Fruit fly (Drosophila melanogaster) whole organism, embryonic: ENCODE measurements around the gene CG9672.

Experiments used
- B-H1 ChIP-seq: fragments of 200-800 bp; sonication (Bioruptor generic); IDR thresholded peaks from 3 replicates; pipeline ENCODE4 v1.3.6; 2022; ENCODE audit warnings: missing biosample characterization, missing genetic modification characterization
- CG10147 ChIP-seq: fragments of 200-800 bp; sonication (Bioruptor generic); optimal IDR thresholded peaks from 2 replicates; lab custom pipeline; 2019; ENCODE audit warnings: missing biosample characterization, mild to moderate bottlenecking, missing genetic modification characterization, moderate library complexity
- CG10209 ChIP-seq: fragments of 200-800 bp; sonication (Bioruptor generic); optimal IDR thresholded peaks from 3 replicates; lab custom pipeline; 2017; ENCODE audit warnings: missing biosample characterization, mild to moderate bottlenecking, missing genetic modification characterization, missing genetic modification reagents
- CG10366 ChIP-seq: fragments of 200-800 bp; sonication (Bioruptor generic); IDR thresholded peaks from 2 replicates; pipeline ENCODE4 v1.3.6; 2022; ENCODE audit warnings: missing biosample characterization, missing genetic modification characterization
- CG10979 ChIP-seq: fragments of 200-800 bp; sonication (Bioruptor generic); optimal IDR thresholded peaks from 2 replicates; lab custom pipeline; 2018; ENCODE audit warnings: missing biosample characterization, mild to moderate bottlenecking, missing genetic modification characterization, moderate library complexity
- CG13424 ChIP-seq: fragments of 200-800 bp; sonication (Bioruptor generic); optimal IDR thresholded peaks from 2 replicates; lab custom pipeline; 2019; ENCODE audit warnings: missing biosample characterization, mild to moderate bottlenecking, missing genetic modification characterization, moderate library complexity
- CG14014 ChIP-seq: fragments of 200-800 bp; sonication (Bioruptor generic); IDR thresholded peaks from 2 replicates; pipeline ENCODE4 v1.3.6; 2022; ENCODE audit warnings: missing biosample characterization, missing genetic modification characterization
- CG15601 ChIP-seq: fragments of 200-800 bp; sonication (Bioruptor generic); optimal IDR thresholded peaks from 3 replicates; lab custom pipeline; 2019; ENCODE audit warnings: missing biosample characterization, mild to moderate bottlenecking, missing genetic modification characterization, moderate library complexity
- CG17568 ChIP-seq: fragments of 200-800 bp; sonication (Bioruptor generic); optimal IDR thresholded peaks from 2 replicates; lab custom pipeline; 2018; ENCODE audit warnings: missing biosample characterization, mild to moderate bottlenecking, missing genetic modification characterization, moderate library complexity
- CG31388 ChIP-seq: fragments of 200-800 bp; sonication (Bioruptor generic); optimal IDR thresholded peaks from 2 replicates; lab custom pipeline; 2016; ENCODE audit warnings: missing biosample characterization, missing genetic modification characterization
- CG4424 ChIP-seq: fragments of 200-800 bp; sonication (Bioruptor generic); optimal IDR thresholded peaks from 3 replicates; lab custom pipeline; 2016; ENCODE audit warnings: missing biosample characterization, missing genetic modification characterization
- CG6272 ChIP-seq: fragments of 200-800 bp; sonication (Bioruptor generic); IDR thresholded peaks from 2 replicates; pipeline ENCODE4 v1.3.6; 2022; ENCODE audit warnings: missing biosample characterization, missing genetic modification characterization
- CG6791 ChIP-seq: fragments of 200-800 bp; sonication (Bioruptor generic); IDR thresholded peaks from 3 replicates; pipeline ENCODE4 v1.3.6; 2022; ENCODE audit warnings: missing biosample characterization, missing genetic modification characterization; ENCODE audit not compliant: partially characterized antibody
- Camta ChIP-seq: fragments of 200-800 bp; sonication (Bioruptor generic); optimal IDR thresholded peaks from 2 replicates; lab custom pipeline; 2016; ENCODE audit warnings: missing biosample characterization, missing genetic modification characterization
- CoRest ChIP-seq: fragments of 200-800 bp; sonication (Bioruptor generic); optimal IDR thresholded peaks from 3 replicates; lab custom pipeline; 2018; ENCODE audit warnings: missing biosample characterization, mild to moderate bottlenecking, missing genetic modification characterization, moderate library complexity
- CrebB ChIP-seq: fragments of 200-800 bp; sonication (Bioruptor generic); optimal IDR thresholded peaks from 3 replicates; lab custom pipeline; 2018; ENCODE audit warnings: missing biosample characterization, mild to moderate bottlenecking, missing genetic modification characterization
- Dad ChIP-seq: fragments of 200-800 bp; sonication (Bioruptor generic); optimal IDR thresholded peaks from 3 replicates; lab custom pipeline; 2016; ENCODE audit warnings: missing biosample characterization, missing genetic modification characterization
- Fer3 ChIP-seq: fragments of 200-800 bp; sonication (Bioruptor generic); optimal IDR thresholded peaks from 2 replicates; lab custom pipeline; 2018; ENCODE audit warnings: missing biosample characterization, mild to moderate bottlenecking, missing genetic modification characterization, moderate library complexity
- H2.0 ChIP-seq: fragments of 200-800 bp; sonication (Bioruptor generic); IDR thresholded peaks from 2 replicates; pipeline ENCODE4 v1.3.6; 2022; ENCODE audit warnings: missing biosample characterization, missing genetic modification characterization
- HLH4C ChIP-seq: fragments of 200-800 bp; sonication (Bioruptor generic); IDR thresholded peaks from 3 replicates; pipeline ENCODE4 v1.3.6; 2022; ENCODE audit warnings: missing biosample characterization, missing genetic modification characterization; ENCODE audit not compliant: partially characterized antibody
- Mrtf ChIP-seq: fragments of 200-800 bp; sonication (Bioruptor generic); IDR thresholded peaks from 3 replicates; pipeline ENCODE4 v1.3.6; 2022; ENCODE audit warnings: missing biosample characterization, missing genetic modification characterization
- Oaz ChIP-seq: fragments of 200-800 bp; sonication (Bioruptor generic); IDR thresholded peaks from 2 replicates; pipeline ENCODE4 v1.3.6; 2022; ENCODE audit warnings: missing biosample characterization, missing genetic modification characterization
- Pdp1 ChIP-seq, 2 experiments: fragments of 200-800 bp; sonication (Bioruptor generic); optimal IDR thresholded peaks; 3 replicates each; lab custom pipeline; 2016; ENCODE audit warnings: missing biosample characterization in 2 of 2, missing genetic modification characterization in 2 of 2, mild to moderate bottlenecking in 1 of 2, moderate library complexity in 1 of 2
- TFAM ChIP-seq: fragments of 200-800 bp; sonication (Bioruptor generic); optimal IDR thresholded peaks from 2 replicates; lab custom pipeline; 2017; ENCODE audit warnings: missing biosample characterization, missing genetic modification characterization, inconsistent platforms
- Xrp1 ChIP-seq: fragments of 200-800 bp; sonication (Bioruptor generic); IDR thresholded peaks from 2 replicates; pipeline ENCODE4 v1.3.6; 2022; ENCODE audit warnings: missing biosample characterization, missing genetic modification characterization
- amos ChIP-seq: fragments of 200-800 bp; sonication (Bioruptor generic); IDR thresholded peaks from 2 replicates; pipeline ENCODE4 v1.3.6; 2022; ENCODE audit warnings: missing biosample characterization, missing genetic modification characterization; ENCODE audit not compliant: partially characterized antibody
- bowl ChIP-seq: fragments of 200-800 bp; sonication (Bioruptor generic); IDR thresholded peaks from 2 replicates; pipeline ENCODE4 v1.3.6; 2022; ENCODE audit warnings: missing biosample characterization, missing genetic modification characterization
- cato ChIP-seq: fragments of 200-800 bp; sonication (Bioruptor generic); optimal IDR thresholded peaks from 2 replicates; lab custom pipeline; 2016; ENCODE audit warnings: missing biosample characterization, missing genetic modification characterization, borderline replicate concordance
- chm ChIP-seq: fragments of 200-800 bp; sonication (Bioruptor generic); IDR thresholded peaks from 2 replicates; pipeline ENCODE4 v1.3.6; 2022; ENCODE audit warnings: missing biosample characterization, missing genetic modification characterization
- crol ChIP-seq: fragments of 200-800 bp; sonication (Bioruptor generic); IDR thresholded peaks from 2 replicates; pipeline ENCODE4 v1.3.6; 2022; ENCODE audit warnings: missing biosample characterization, missing genetic modification characterization
- da ChIP-seq: fragments of 200-800 bp; sonication (Bioruptor generic); optimal IDR thresholded peaks from 2 replicates; lab custom pipeline; 2016; ENCODE audit warnings: missing biosample characterization, missing genetic modification characterization
- dysf ChIP-seq: fragments of 200-800 bp; sonication (Bioruptor generic); IDR thresholded peaks from 3 replicates; pipeline ENCODE4 v1.3.6; 2022; ENCODE audit warnings: missing biosample characterization, missing genetic modification characterization
- esg ChIP-seq: fragments of 200-800 bp; sonication (Bioruptor generic); conservative IDR thresholded peaks from 2 replicates; pipeline ENCODE4 v1.3.6; 2022; ENCODE audit warnings: missing biosample characterization, missing genetic modification characterization
- fd3F ChIP-seq: fragments of 200-800 bp; sonication (Bioruptor generic); optimal IDR thresholded peaks from 2 replicates; lab custom pipeline; 2018; ENCODE audit warnings: missing biosample characterization, mild to moderate bottlenecking, missing genetic modification characterization, moderate library complexity
- fd96Cb ChIP-seq: fragments of 200-800 bp; sonication (Bioruptor generic); optimal IDR thresholded peaks from 2 replicates; lab custom pipeline; 2018; ENCODE audit warnings: missing biosample characterization, mild to moderate bottlenecking, missing genetic modification characterization, moderate library complexity
- gcm2 ChIP-seq: fragments of 200-800 bp; sonication (Bioruptor generic); optimal IDR thresholded peaks from 2 replicates; lab custom pipeline; 2016; ENCODE audit warnings: missing biosample characterization, missing genetic modification characterization
- gsb-n ChIP-seq: fragments of 200-800 bp; sonication (Bioruptor generic); optimal IDR thresholded peaks from 3 replicates; lab custom pipeline; 2018; ENCODE audit warnings: missing biosample characterization, mild to moderate bottlenecking, missing genetic modification characterization
- h ChIP-seq: fragments of >200 bp; optimal IDR thresholded peaks from 2 replicates; lab custom pipeline; 2017
- jumu ChIP-seq: fragments of 200-800 bp; sonication (Bioruptor generic); optimal IDR thresholded peaks from 3 replicates; lab custom pipeline; 2016; ENCODE audit warnings: missing biosample characterization, missing genetic modification characterization
- lilli ChIP-seq: fragments of 200-800 bp; sonication (Bioruptor generic); optimal IDR thresholded peaks from 3 replicates; lab custom pipeline; 2016; ENCODE audit warnings: missing biosample characterization, missing genetic modification characterization
- lmd ChIP-seq: fragments of 200-800 bp; sonication (Bioruptor generic); IDR thresholded peaks from 2 replicates; pipeline ENCODE4 v1.3.6; 2022; ENCODE audit warnings: missing biosample characterization, missing genetic modification characterization
- lov ChIP-seq, 2 experiments: fragments of 200-800 bp in 1 of 2; fragments of >200 bp in 1 of 2; sonication (Bioruptor generic) in 1 of 2; IDR thresholded peaks in 1 of 2; optimal IDR thresholded peaks in 1 of 2; 2 replicates in 1 of 2; 3 replicates in 1 of 2; pipeline versions ENCODE4 v1.3.6 to Lab custom; 2017 to 2022; ENCODE audit warnings: missing biosample characterization in 1 of 2, missing genetic modification characterization in 1 of 2
- run ChIP-seq: fragments of 200-800 bp; sonication (Bioruptor generic); optimal IDR thresholded peaks from 3 replicates; lab custom pipeline; 2018; ENCODE audit warnings: missing biosample characterization, mild to moderate bottlenecking, missing genetic modification characterization
- scrt ChIP-seq: fragments of 200-800 bp; sonication (Bioruptor generic); optimal IDR thresholded peaks from 2 replicates; lab custom pipeline; 2018; ENCODE audit warnings: missing biosample characterization, mild to moderate bottlenecking, missing genetic modification characterization, moderate library complexity
- sob ChIP-seq: fragments of 200-800 bp; sonication (Bioruptor generic); IDR thresholded peaks from 2 replicates; pipeline ENCODE4 v1.3.6; 2022; ENCODE audit warnings: missing biosample characterization, missing genetic modification characterization
- tup ChIP-seq: fragments of 200-800 bp; sonication (Bioruptor generic); optimal IDR thresholded peaks from 2 replicates; lab custom pipeline; 2016; ENCODE audit warnings: missing biosample characterization, mild to moderate bottlenecking, missing genetic modification characterization, moderate library complexity
- tx ChIP-seq: fragments of 200-800 bp; sonication (Bioruptor generic); optimal IDR thresholded peaks from 2 replicates; lab custom pipeline; 2016; ENCODE audit warnings: missing biosample characterization, missing genetic modification characterization
- wdn ChIP-seq: fragments of 200-800 bp; sonication (Bioruptor generic); IDR thresholded peaks from 2 replicates; pipeline ENCODE4 v1.3.6; 2022; ENCODE audit warnings: missing biosample characterization, missing genetic modification characterization
- wor ChIP-seq: fragments of 200-800 bp; sonication (Bioruptor generic); IDR thresholded peaks from 2 replicates; pipeline ENCODE4 v1.3.6; 2022; ENCODE audit warnings: missing biosample characterization, missing genetic modification characterization
- zen2 ChIP-seq: fragments of 200-800 bp; sonication (Bioruptor generic); IDR thresholded peaks from 3 replicates; pipeline ENCODE4 v1.3.6; 2022; ENCODE audit warnings: missing biosample characterization, missing genetic modification characterization; ENCODE audit not compliant: partially characterized antibody
- zfh2 ChIP-seq: fragments of 200-800 bp; sonication (Bioruptor generic); optimal IDR thresholded peaks from 2 replicates; lab custom pipeline; 2016; ENCODE audit warnings: missing biosample characterization, missing genetic modification characterization

CG9672 gene

dm6 chrX:16691440-16691839, 15.2 kb downstream of the CG9672 start (continued):
- TF ChIP-seq CG15601 (tag; lab: Kevin White, UChicago) (peak; percentile 78), scrt (peak; percentile 39), crol (GFP tag; lab: Robert Waterston, UW) (peak; percentile 52), Dad (peak; percentile 87), Camta (peak; percentile 80), zen2 (GFP tag; lab: Robert Waterston, UW) (no peak), wdn (GFP tag; lab: Robert Waterston, UW) (peak; percentile 54; the same call in 1 of the 2 replicates), bowl (GFP tag; lab: Robert Waterston, UW) (peak; percentile 81), dysf (GFP tag; lab: Robert Waterston, UW) (peak; percentile 88), CG6791 (GFP tag; lab: Robert Waterston, UW) (no peak), Mrtf (GFP tag; lab: Robert Waterston, UW) (peak; percentile 79), gcm2 (peak; percentile 63), CoRest (peak; percentile 86), TFAM (GFP tag; lab: Kevin White, UChicago) (peak; percentile 66), sob (GFP tag; lab: Robert Waterston, UW) (peak; percentile 83), B-H1 (peak; percentile 83), Pdp1 (GFP tag; optimal IDR thresholded peaks at IDR 0.05; lab: Kevin White, UChicago) (peak; percentile 80 to 85), CG6272 (GFP tag; lab: Robert Waterston, UW) (peak; percentile 64; the same call in 1 of the 2 replicates), CG10209 (GFP tag; lab: Kevin White, UChicago) (peak; percentile 80), lov (optimal IDR thresholded peaks at IDR 0.05; lab: Kevin White, UChicago) (no peak), lov (GFP tag; IDR thresholded peaks at IDR 0.05; lab: Robert Waterston, UW) (peak; percentile 92), CG14014 (peak; percentile 86), cato (GFP tag; lab: Kevin White, UChicago) (peak; percentile 68), da (GFP tag; lab: Kevin White, UChicago) (peak; percentile 29), tup (GFP tag; lab: Kevin White, UChicago) (peak; percentile 79), CG10979 (tag; lab: Kevin White, UChicago) (peak; percentile 87), Oaz (GFP tag; lab: Robert Waterston, UW) (peak; percentile 70), HLH4C (GFP tag; lab: Robert Waterston, UW) (no peak), lilli (GFP tag; lab: Kevin White, UChicago) (peak; percentile 76), Fer3 (tag; lab: Kevin White, UChicago) (peak; percentile 69), gsb-n (peak; percentile 90), Xrp1 (GFP tag; lab: Robert Waterston, UW) (peak; percentile 91), esg (GFP tag; lab: Robert Waterston, UW) (peak; percentile 86), h (lab: Kevin White, UChicago) (no peak), chm (peak; percentile 93), amos (no peak), zfh2 (GFP tag; lab: Kevin White, UChicago) (peak; percentile 33), run (tag; lab: Kevin White, UChicago) (peak; percentile 65), fd96Cb (tag; lab: Kevin White, UChicago) (peak; percentile 89), CG17568 (GFP tag; lab: Kevin White, UChicago) (peak; percentile 79), fd3F (peak; percentile 37), CG10366 (GFP tag; lab: Robert Waterston, UW) (peak; percentile 87), CG10147 (GFP tag; lab: Kevin White, UChicago) (peak; percentile 67), CrebB (tag; lab: Kevin White, UChicago) (peak; percentile 74), CG31388 (GFP tag; lab: Kevin White, UChicago) (peak; percentile 63), CG13424 (tag; lab: Kevin White, UChicago) (peak; percentile 85), jumu (GFP tag; lab: Kevin White, UChicago) (peak; percentile 87), tx (GFP tag; lab: Kevin White, UChicago) (peak; percentile 78), wor (GFP tag; lab: Robert Waterston, UW) (peak; percentile 77), lmd (GFP tag; lab: Robert Waterston, UW) (peak; percentile 83), CG4424 (GFP tag; lab: Kevin White, UChicago) (peak; percentile 84), H2.0 (GFP tag; lab: Robert Waterston, UW) (peak; percentile 92)
